Worm (Caenorhabditis elegans) whole organism, L1 larva: Measurements from ENCODE around the gene aexr-3.

Source experiments
- C04F5.9 ChIP-seq: sonication (generic microtip); optimal IDR thresholded peaks from 2 replicates; lab custom pipeline; 2016; ENCODE audit warnings: missing genetic modification characterization, missing compliant biosample characterization
- aha-1 ChIP-seq: fragments of 150-350 bp; optimal IDR thresholded peaks from 2 replicates; lab custom pipeline; 2014; ENCODE audit warnings: missing biosample characterization, missing genetic modification characterization
- ama-1 ChIP-seq: fragments of 150-350 bp; optimal IDR thresholded peaks from 2 replicates; lab custom pipeline; 2014
- efl-1 ChIP-seq, 4 experiments: fragments of 150-350 bp; optimal IDR thresholded peaks in 3 of 4; peaks in 1 of 4; 1 replicate in 1 of 4; 2 replicates in 3 of 4; lab custom pipeline; 2014; ENCODE audit warnings: missing biosample characterization in 2 of 4, missing genetic modification characterization in 2 of 4, missing genetic modification reagents in 2 of 4
- fkh-10 ChIP-seq: sonication (generic microtip); optimal IDR thresholded peaks from 2 replicates; lab custom pipeline; 2017; ENCODE audit warnings: missing biosample characterization, missing genetic modification reagents, missing genetic modification characterization
- jun-1 ChIP-seq: fragments of 150-350 bp; optimal IDR thresholded peaks from 2 replicates; lab custom pipeline; 2014; ENCODE audit warnings: missing biosample characterization, missing genetic modification reagents, missing genetic modification characterization
- lsy-2 ChIP-seq, 2 experiments: fragments of 150-350 bp; optimal IDR thresholded peaks; 2 replicates each; lab custom pipeline; 2014; ENCODE audit warnings: missing biosample characterization in 2 of 2, missing genetic modification characterization in 2 of 2
- mep-1 ChIP-seq: fragments of 150-350 bp; optimal IDR thresholded peaks from 2 replicates; lab custom pipeline; 2014; ENCODE audit warnings: missing biosample characterization, missing genetic modification characterization
- nhr-11 ChIP-seq: fragments of 150-350 bp; optimal IDR thresholded peaks from 2 replicates; lab custom pipeline; 2014; ENCODE audit warnings: missing biosample characterization, missing genetic modification characterization
- skn-1 ChIP-seq: fragments of 150-350 bp; optimal IDR thresholded peaks from 2 replicates; lab custom pipeline; 2014; ENCODE audit warnings: missing biosample characterization, missing genetic modification characterization
- zag-1 ChIP-seq: fragments of 150-350 bp; optimal IDR thresholded peaks from 2 replicates; lab custom pipeline; 2014; ENCODE audit warnings: missing biosample characterization, missing genetic modification characterization
- ztf-11 ChIP-seq, 2 experiments: sonication (generic microtip); optimal IDR thresholded peaks; 2 replicates each; lab custom pipeline; 2016 to 2017; ENCODE audit warnings: missing genetic modification characterization in 2 of 2, missing biosample characterization in 1 of 2, missing compliant biosample characterization in 1 of 2

- TF ChIP-seq lsy-2 (tag; optimal IDR thresholded peaks at IDR 0.05; lab: Kevin White, UChicago), result no peak
- no peak for TF ChIP-seq mep-1 (tag; lab: Kevin White, UChicago)
- no peak for TF ChIP-seq fkh-10 (GFP tag; lab: Kevin White, UChicago)
- TF ChIP-seq efl-1 (optimal IDR thresholded peaks at IDR 0.05; lab: Kevin White, UChicago), result no peak
- no peak for TF ChIP-seq efl-1 (GFP tag; optimal IDR thresholded peaks at IDR 0.05 in 1 of 2; lab: Kevin White, UChicago)
- no peak for TF ChIP-seq jun-1 (tag; lab: Kevin White, UChicago)
- no peak for TF ChIP-seq zag-1 (tag; lab: Kevin White, UChicago)
- no peak for TF ChIP-seq ama-1 (lab: Kevin White, UChicago)
- no peak for TF ChIP-seq ztf-11 (tag; optimal IDR thresholded peaks at IDR 0.05; lab: Kevin White, UChicago)
- no peak for TF ChIP-seq aha-1
- no peak for TF ChIP-seq C04F5.9 (tag; lab: Kevin White, UChicago)
- no peak for TF ChIP-seq skn-1 (tag; lab: Kevin White, UChicago)
- no peak for TF ChIP-seq nhr-11 (tag; lab: Kevin White, UChicago)
Observed at ce11 chrX:8933508-8933907, 27.5 kb downstream of the aexr-3 start.
